Worm (Caenorhabditis elegans): ENCODE results near the gene F38A1.15.

The F38A1.15 gene

DNA sequence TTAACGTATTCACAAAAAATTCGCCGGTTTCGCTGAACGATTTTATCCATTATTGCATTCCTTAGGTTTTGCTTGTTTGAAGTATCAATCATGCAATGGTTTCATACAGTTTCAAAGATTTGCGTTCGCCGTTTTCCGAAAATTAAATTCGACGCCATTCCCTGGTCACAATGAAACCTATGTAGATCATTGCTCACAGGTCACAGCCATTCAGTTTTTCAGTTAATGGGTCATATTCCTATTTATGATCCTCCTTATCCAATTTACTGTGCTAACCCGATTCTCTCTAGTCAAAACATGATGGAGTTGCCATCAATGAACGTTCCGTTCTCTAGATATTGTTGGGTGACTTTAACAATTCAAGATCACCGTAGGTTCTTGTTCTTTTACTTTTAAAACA is 21.7 kb upstream of the F38A1.15 start, which contains the start of gene F38A1.13:
Gene F38A1.13, plus strand, starts transcription at position 301 of the 400 bp plus-strand sequence.
- no peak for TF ChIP-seq gmeb-2 (tag; optimal IDR thresholded peaks at IDR 0.05)
- TF ChIP-seq sdc-2 (tag; optimal IDR thresholded peaks at IDR 0.05): no peak
- TF ChIP-seq hlh-30 (tag; optimal IDR thresholded peaks at IDR 0.05; ENCODE audit: insufficient read depth): no peak
- no peak for TF ChIP-seq npax-4 (tag; optimal IDR thresholded peaks at IDR 0.05)
- no peak for TF ChIP-seq ttx-3 (tag; optimal IDR thresholded peaks at IDR 0.05)
- TF ChIP-seq ceh-30 (tag; optimal IDR thresholded peaks at IDR 0.05): no peak
- no peak for TF ChIP-seq ceh-14 (tag; optimal IDR thresholded peaks at IDR 0.05)
- TF ChIP-seq odd-2 (tag; optimal IDR thresholded peaks at IDR 0.05): no peak
- TF ChIP-seq pha-4 (tag; optimal IDR thresholded peaks at IDR 0.05): no peak

DNA sequence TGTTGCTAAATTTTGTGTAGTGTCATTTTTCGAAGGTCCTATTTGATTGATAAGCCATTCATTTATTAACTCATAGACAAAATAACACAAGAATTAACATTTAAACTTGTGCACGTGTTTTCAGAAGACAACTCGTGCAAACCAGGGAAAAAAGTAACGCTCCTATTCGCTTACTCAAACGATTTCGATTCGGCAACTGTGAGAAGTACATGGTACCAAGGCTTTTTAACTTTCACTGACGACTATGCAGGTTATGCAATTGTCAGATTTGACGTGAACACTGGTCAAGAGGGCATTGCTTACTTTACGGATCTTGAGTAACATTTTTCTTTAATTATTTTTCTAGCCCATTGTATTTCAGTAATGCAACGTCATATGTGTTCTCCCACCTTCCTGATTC is 18.7 kb upstream of the F38A1.15 start:
- TF ChIP-seq elt-4 (tag; optimal IDR thresholded peaks at IDR 0.05) (no peak), ceh-24 (tag; optimal IDR thresholded peaks at IDR 0.05) (no peak), nhr-11 (tag; optimal IDR thresholded peaks at IDR 0.05) (no peak), F13H6.1 (tag; optimal IDR thresholded peaks at IDR 0.05) (no peak)

ce11 chrIV:1261024-1261423 is 17.8 kb upstream of the F38A1.15 start, which contains the start of gene clec-169:
TSS of gene clec-169 (plus strand) at chrIV:1261324.
- no peak for TF ChIP-seq elt-4 (tag; optimal IDR thresholded peaks at IDR 0.05)
- no peak for TF ChIP-seq K09A11.1 (tag; optimal IDR thresholded peaks at IDR 0.05; ENCODE audit: insufficient read depth)
- TF ChIP-seq hlh-15 (tag; optimal IDR thresholded peaks at IDR 0.05): no peak
- TF ChIP-seq fkh-6 (tag; optimal IDR thresholded peaks at IDR 0.05): no peak
- TF ChIP-seq ceh-24 (tag; optimal IDR thresholded peaks at IDR 0.05): no peak
- no peak for TF ChIP-seq fax-1 (tag; optimal IDR thresholded peaks at IDR 0.05)
- TF ChIP-seq che-1 (tag; optimal IDR thresholded peaks at IDR 0.05): no peak
- no peak for TF ChIP-seq madf-2 (tag; optimal IDR thresholded peaks at IDR 0.05)
- no peak for TF ChIP-seq nhr-11 (tag; optimal IDR thresholded peaks at IDR 0.05)
- TF ChIP-seq hlh-8 (tag; optimal IDR thresholded peaks at IDR 0.05): no peak
- no peak for TF ChIP-seq rnt-1 (tag; optimal IDR thresholded peaks at IDR 0.05)
- TF ChIP-seq fkh-10 (GFP tag; optimal IDR thresholded peaks at IDR 0.05): no peak
- TF ChIP-seq gmeb-2 (tag; optimal IDR thresholded peaks at IDR 0.05): no peak
- no peak for TF ChIP-seq ceh-34 (tag; optimal IDR thresholded peaks at IDR 0.05)
- TF ChIP-seq zip-5 (tag; optimal IDR thresholded peaks at IDR 0.05): no peak
- no peak for TF ChIP-seq pha-4 (tag; optimal IDR thresholded peaks at IDR 0.05)
- no peak for TF ChIP-seq ets-4 (tag; optimal IDR thresholded peaks at IDR 0.05)
- no peak for TF ChIP-seq ztf-16 (tag; optimal IDR thresholded peaks at IDR 0.05)
- TF ChIP-seq hlh-6 (tag; optimal IDR thresholded peaks at IDR 0.05): no peak
- TF ChIP-seq nhr-232 (tag; optimal IDR thresholded peaks at IDR 0.05): no peak

DNA sequence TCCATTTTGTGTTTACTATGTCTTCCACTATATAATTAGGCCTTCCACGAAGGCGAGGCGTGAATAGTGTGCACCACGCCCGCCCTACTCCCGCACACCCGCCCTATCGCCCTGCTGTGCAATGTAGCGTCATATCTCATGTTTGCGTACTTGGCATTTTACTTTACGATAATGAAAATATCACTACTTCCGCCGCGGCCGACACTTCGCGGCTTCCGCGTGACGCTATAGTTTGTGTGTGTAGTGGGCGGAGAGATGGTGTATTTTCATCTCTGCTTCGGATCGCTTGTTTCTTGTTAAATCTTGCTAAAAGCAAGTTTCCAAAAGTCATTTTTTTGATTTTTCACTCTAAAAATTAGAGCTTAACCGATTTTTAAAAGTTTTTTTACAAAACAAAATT is 17.3 kb upstream of the F38A1.15 start:
- no peak for TF ChIP-seq pag-3 (tag; optimal IDR thresholded peaks at IDR 0.05; ENCODE audit: borderline replicate concordance)
- no peak for TF ChIP-seq pha-4 (tag; optimal IDR thresholded peaks at IDR 0.05)
- no peak for TF ChIP-seq syd-9 (tag; optimal IDR thresholded peaks at IDR 0.05)
- no peak for TF ChIP-seq sdc-2 (tag; optimal IDR thresholded peaks at IDR 0.05)
- TF ChIP-seq nhr-11 (tag; optimal IDR thresholded peaks at IDR 0.05): no peak
- TF ChIP-seq unc-42 (tag; optimal IDR thresholded peaks at IDR 0.05): no peak
- no peak for TF ChIP-seq ahr-1 (tag; optimal IDR thresholded peaks at IDR 0.05)
- TF ChIP-seq tbx-7 (tag; optimal IDR thresholded peaks at IDR 0.05): no peak
- no peak for TF ChIP-seq che-1 (tag; optimal IDR thresholded peaks at IDR 0.05)
- TF ChIP-seq eyg-1 (tag; optimal IDR thresholded peaks at IDR 0.05): no peak
- TF ChIP-seq K02D7.2 (tag; optimal IDR thresholded peaks at IDR 0.05): no peak
- no peak for TF ChIP-seq ceh-19 (GFP tag; optimal IDR thresholded peaks at IDR 0.05)
- TF ChIP-seq T23F11.4 (GFP tag; optimal IDR thresholded peaks at IDR 0.05): no peak
- TF ChIP-seq hlh-6 (tag; optimal IDR thresholded peaks at IDR 0.05): no peak
- TF ChIP-seq nhr-232 (tag; optimal IDR thresholded peaks at IDR 0.05): no peak
- TF ChIP-seq ttx-3 (tag; optimal IDR thresholded peaks at IDR 0.05): no peak
